Worm (Caenorhabditis elegans) whole organism, L3 larva: Measurements from ENCODE around the gene C50H2.5.

Experiments used
- R02D3.7 ChIP-seq: fragments of 150-350 bp; optimal IDR thresholded peaks from 2 replicates; lab custom pipeline; 2014; ENCODE audit warnings: missing biosample characterization, missing genetic modification characterization
- ZK546.5 ChIP-seq: sonication (generic microtip); optimal IDR thresholded peaks from 2 replicates; lab custom pipeline; 2017; ENCODE audit warnings: missing biosample characterization, missing genetic modification characterization
- aly-2 ChIP-seq: fragments of 150-350 bp; optimal IDR thresholded peaks from 2 replicates; lab custom pipeline; 2014; ENCODE audit warnings: missing biosample characterization, missing genetic modification characterization
- ceh-16 ChIP-seq: sonication (generic microtip); optimal IDR thresholded peaks from 2 replicates; lab custom pipeline; 2017; ENCODE audit warnings: missing biosample characterization, missing genetic modification characterization
- ceh-28 ChIP-seq: fragments of 150-350 bp; optimal IDR thresholded peaks from 2 replicates; lab custom pipeline; 2014; ENCODE audit warnings: missing biosample characterization, missing genetic modification reagents, missing genetic modification characterization
- ceh-82 ChIP-seq: fragments of 150-350 bp; optimal IDR thresholded peaks from 2 replicates; lab custom pipeline; 2014; ENCODE audit warnings: missing biosample characterization, missing genetic modification characterization
- ceh-9 ChIP-seq: sonication (generic microtip); optimal IDR thresholded peaks from 2 replicates; lab custom pipeline; 2018; ENCODE audit warnings: missing biosample characterization, missing genetic modification characterization
- daf-12 ChIP-seq: fragments of 150-350 bp; optimal IDR thresholded peaks from 2 replicates; lab custom pipeline; 2014; ENCODE audit warnings: missing biosample characterization, missing genetic modification reagents, missing genetic modification characterization
- egl-27 ChIP-seq: sonication (generic microtip); optimal IDR thresholded peaks from 4 replicates; lab custom pipeline; 2017; ENCODE audit warnings: missing biosample characterization, missing genetic modification reagents, missing genetic modification characterization
- egl-5 ChIP-seq: fragments of 150-350 bp; optimal IDR thresholded peaks from 2 replicates; lab custom pipeline; 2017; ENCODE audit warnings: missing biosample characterization, missing genetic modification reagents, missing genetic modification characterization, inconsistent platforms
- elt-1 ChIP-seq: fragments of 150-350 bp; optimal IDR thresholded peaks from 2 replicates; lab custom pipeline; 2014; ENCODE audit warnings: missing biosample characterization, missing genetic modification characterization
- elt-2 ChIP-seq: sonication (generic microtip); optimal IDR thresholded peaks from 2 replicates; lab custom pipeline; 2016; ENCODE audit warnings: missing genetic modification reagents, mild to moderate bottlenecking, missing genetic modification characterization, missing compliant biosample characterization
- fkh-10 ChIP-seq: sonication (generic microtip); optimal IDR thresholded peaks from 2 replicates; lab custom pipeline; 2017; ENCODE audit warnings: missing biosample characterization, missing genetic modification reagents, missing genetic modification characterization
- fkh-2 ChIP-seq: fragments of 150-350 bp; optimal IDR thresholded peaks from 2 replicates; lab custom pipeline; 2014; ENCODE audit warnings: missing biosample characterization, missing genetic modification reagents, missing genetic modification characterization
- fos-1 ChIP-seq: fragments of 150-350 bp; optimal IDR thresholded peaks from 2 replicates; lab custom pipeline; 2014; ENCODE audit warnings: missing biosample characterization, missing genetic modification characterization
- hmg-11 ChIP-seq: sonication (generic microtip); optimal IDR thresholded peaks from 2 replicates; lab custom pipeline; 2016; ENCODE audit warnings: missing genetic modification characterization, missing compliant biosample characterization
- jun-1 ChIP-seq: fragments of 150-350 bp; optimal IDR thresholded peaks from 2 replicates; lab custom pipeline; 2014; ENCODE audit warnings: missing biosample characterization, missing genetic modification reagents, missing genetic modification characterization
- lin-15B ChIP-seq: fragments of 150-350 bp; optimal IDR thresholded peaks from 2 replicates; lab custom pipeline; 2014; ENCODE audit warnings: missing biosample characterization, missing genetic modification characterization
- mdl-1 ChIP-seq: fragments of 150-350 bp; optimal IDR thresholded peaks from 2 replicates; lab custom pipeline; 2014; ENCODE audit warnings: missing biosample characterization, missing genetic modification characterization
- mml-1 ChIP-seq: fragments of 150-350 bp; sonication (generic microtip); optimal IDR thresholded peaks from 3 replicates; lab custom pipeline; 2014; ENCODE audit warnings: missing biosample characterization, missing genetic modification characterization
- nhr-11 ChIP-seq: fragments of 150-350 bp; optimal IDR thresholded peaks from 2 replicates; lab custom pipeline; 2014; ENCODE audit warnings: missing biosample characterization, missing genetic modification characterization
- nhr-12 ChIP-seq: fragments of 150-350 bp; optimal IDR thresholded peaks from 2 replicates; lab custom pipeline; 2014; ENCODE audit warnings: missing biosample characterization, missing genetic modification characterization
- nhr-23 ChIP-seq: fragments of 150-350 bp; optimal IDR thresholded peaks from 2 replicates; lab custom pipeline; 2014; ENCODE audit warnings: missing biosample characterization, missing genetic modification reagents, missing genetic modification characterization
- nhr-237 ChIP-seq: fragments of 150-350 bp; optimal IDR thresholded peaks from 2 replicates; lab custom pipeline; 2014; ENCODE audit warnings: missing biosample characterization, missing genetic modification characterization
- nhr-28 ChIP-seq: fragments of 150-350 bp; optimal IDR thresholded peaks from 2 replicates; lab custom pipeline; 2014; ENCODE audit warnings: missing biosample characterization, missing genetic modification characterization
- nhr-67 ChIP-seq: fragments of 150-350 bp; optimal IDR thresholded peaks from 2 replicates; lab custom pipeline; 2014; ENCODE audit warnings: missing biosample characterization, missing genetic modification characterization
- nhr-76 ChIP-seq: fragments of 150-350 bp; sonication (generic microtip); optimal IDR thresholded peaks from 5 replicates; lab custom pipeline; 2014; ENCODE audit warnings: missing biosample characterization, missing genetic modification characterization
- nhr-77 ChIP-seq: fragments of 150-350 bp; optimal IDR thresholded peaks from 2 replicates; lab custom pipeline; 2014; ENCODE audit warnings: missing biosample characterization, missing genetic modification characterization
- pha-4 ChIP-seq: fragments of 150-350 bp; optimal IDR thresholded peaks from 2 replicates; lab custom pipeline; 2014; ENCODE audit warnings: missing biosample characterization, missing genetic modification reagents, missing genetic modification characterization
- pqm-1 ChIP-seq: fragments of 150-350 bp; optimal IDR thresholded peaks from 2 replicates; lab custom pipeline; 2017; ENCODE audit warnings: missing biosample characterization, missing genetic modification characterization, inconsistent platforms
- sea-2 ChIP-seq: fragments of 150-350 bp; sonication (generic microtip); optimal IDR thresholded peaks from 4 replicates; lab custom pipeline; 2014; ENCODE audit warnings: missing biosample characterization, missing genetic modification reagents, missing genetic modification characterization
- skn-1 ChIP-seq: fragments of 150-350 bp; optimal IDR thresholded peaks from 2 replicates; lab custom pipeline; 2014; ENCODE audit warnings: missing biosample characterization, missing genetic modification characterization
- snpc-4 ChIP-seq: fragments of 150-350 bp; optimal IDR thresholded peaks from 2 replicates; lab custom pipeline; 2014; ENCODE audit warnings: missing biosample characterization, missing genetic modification characterization
- tbx-2 ChIP-seq: sonication (generic microtip); optimal IDR thresholded peaks from 2 replicates; lab custom pipeline; 2016; ENCODE audit warnings: mild to moderate bottlenecking, missing genetic modification characterization, missing compliant biosample characterization
- unc-39 ChIP-seq: sonication (generic microtip); optimal IDR thresholded peaks from 4 replicates; lab custom pipeline; 2017; ENCODE audit warnings: missing biosample characterization, missing genetic modification characterization
- ztf-11 ChIP-seq: fragments of 150-350 bp; optimal IDR thresholded peaks from 2 replicates; lab custom pipeline; 2014; ENCODE audit warnings: missing biosample characterization, missing genetic modification characterization

C50H2.5 gene

DNA sequence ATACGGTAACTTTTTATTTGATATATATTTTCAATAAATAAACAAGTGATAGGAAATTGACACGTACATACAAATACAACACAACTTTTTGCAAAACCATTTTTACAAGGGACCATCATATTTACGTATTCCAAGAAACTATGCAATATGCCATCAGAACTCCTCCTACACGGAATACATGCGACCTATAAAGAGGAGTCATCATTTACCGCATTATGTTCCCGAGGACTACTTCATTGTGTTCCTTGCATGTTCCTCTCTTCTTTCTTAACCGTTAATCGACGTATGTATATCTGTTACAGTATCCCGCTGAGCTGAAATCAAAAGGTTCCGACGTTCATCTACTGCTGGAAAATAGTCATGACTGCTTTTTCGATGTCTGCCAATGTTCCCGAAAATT, at the start of gene C50H2.5:
Gene C50H2.5 (plus strand): TSS at position 301 of the 400 bp plus-strand sequence.
- TF ChIP-seq elt-2 (tag; lab: Kevin White, UChicago), result no peak
- TF ChIP-seq elt-1 (tag; lab: Kevin White, UChicago), result no peak
- TF ChIP-seq ZK546.5 (tag; lab: Kevin White, UChicago), result no peak
- TF ChIP-seq nhr-23, result no peak
- TF ChIP-seq tbx-2 (tag; lab: Kevin White, UChicago), result no peak
- TF ChIP-seq mdl-1 (tag; lab: Kevin White, UChicago), result no peak
- no peak for TF ChIP-seq nhr-67 (tag; lab: Kevin White, UChicago)
- TF ChIP-seq R02D3.7, result no peak
- TF ChIP-seq nhr-77 (tag; lab: Kevin White, UChicago), result no peak
- no peak for TF ChIP-seq nhr-28 (tag; lab: Kevin White, UChicago)
- no peak for TF ChIP-seq hmg-11 (tag; lab: Kevin White, UChicago)
- TF ChIP-seq fkh-2 (tag; lab: Kevin White, UChicago), result no peak
- no peak for TF ChIP-seq mml-1 (tag; lab: Kevin White, UChicago)

DNA sequence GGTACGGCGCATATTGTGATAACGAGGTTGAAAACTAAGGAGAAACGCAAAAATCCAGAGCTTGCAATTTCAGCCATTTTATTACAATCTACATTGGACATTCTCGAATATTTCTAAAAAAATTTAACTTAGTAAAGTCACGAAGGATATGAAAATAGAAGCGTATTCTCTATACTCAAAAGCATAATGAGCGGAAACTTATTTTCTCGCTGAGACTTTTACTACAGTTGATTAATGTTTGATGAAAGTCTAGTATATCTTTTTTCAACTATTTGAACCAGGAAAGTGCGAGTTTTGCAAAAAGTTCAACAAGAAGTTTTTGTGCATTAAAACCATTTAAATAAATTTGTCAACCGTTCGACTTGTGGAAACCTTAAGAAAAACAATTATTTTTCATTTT, 47.2 kb upstream of the C50H2.5 start, which contains the start of gene srab-18:
Gene srab-18 (minus strand): TSS at position 101 of the 400 bp plus-strand sequence.
- TF ChIP-seq jun-1 (tag; lab: Kevin White, UChicago) (no peak), pha-4 (tag; lab: Kevin White, UChicago) (no peak), unc-39 (tag; lab: Kevin White, UChicago) (no peak), ceh-28 (no peak), tbx-2 (tag; lab: Kevin White, UChicago) (no peak), nhr-77 (tag; lab: Kevin White, UChicago) (no peak), skn-1 (tag; lab: Kevin White, UChicago) (no peak), daf-12 (tag; lab: Kevin White, UChicago) (no peak), snpc-4 (tag; lab: Kevin White, UChicago) (no peak)
- TF ChIP-seq, all 47 proteins: peak for 0

DNA sequence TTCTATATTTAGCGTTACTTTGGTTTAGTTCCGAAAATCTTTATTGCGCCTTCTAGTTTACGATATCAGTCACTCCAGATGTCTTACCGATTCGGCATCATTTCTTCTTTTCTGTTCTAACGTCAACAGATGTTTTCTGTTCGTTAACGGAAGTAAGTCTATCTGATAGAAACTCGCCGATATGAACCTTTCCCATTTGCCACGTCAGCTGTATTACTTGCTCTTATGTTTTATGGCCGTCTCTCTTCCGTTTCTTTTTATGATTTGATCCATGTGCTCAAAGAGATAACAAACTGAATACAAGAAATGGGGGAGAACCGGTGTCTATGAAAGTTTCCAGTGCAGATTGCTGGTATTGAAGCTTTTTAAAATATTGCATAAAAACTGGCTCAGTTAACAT, 39.1 kb upstream of the C50H2.5 start, which contains the start of gene srab-26:
Gene srab-26 (minus strand): TSS at position 101 of the 400 bp plus-strand sequence.
- TF ChIP-seq ceh-16 (tag; lab: Kevin White, UChicago) (no peak), nhr-77 (tag; lab: Kevin White, UChicago) (no peak), snpc-4 (tag; lab: Kevin White, UChicago) (no peak), egl-5 (no peak), nhr-12 (tag; lab: Kevin White, UChicago) (no peak), nhr-67 (tag; lab: Kevin White, UChicago) (no peak), nhr-76 (tag; lab: Kevin White, UChicago) (no peak)

DNA sequence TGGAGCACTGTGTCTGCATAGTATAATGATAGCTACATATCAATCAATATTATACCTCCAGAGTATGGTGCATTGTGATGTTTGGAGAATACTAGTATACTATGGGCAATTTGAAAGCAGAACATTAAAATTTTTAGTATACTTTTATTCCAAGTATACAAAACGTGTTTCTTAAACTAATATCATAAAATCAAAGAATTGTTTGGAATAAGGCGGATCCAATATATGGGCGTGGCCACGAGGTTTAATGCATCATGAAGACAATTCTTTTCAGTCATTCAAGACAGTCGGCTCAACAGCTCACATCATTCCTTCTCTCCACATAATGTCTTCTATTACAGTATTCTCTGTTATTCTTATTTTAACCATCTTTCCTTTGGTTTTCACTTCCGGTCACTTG, 38.6 kb upstream of the C50H2.5 start, which contains the start of gene sdz-31:
Gene sdz-31 (plus strand): TSS at position 301 of the 400 bp plus-strand sequence.
- TF ChIP-seq fos-1 (tag; lab: Kevin White, UChicago) (no peak), daf-12 (tag; lab: Kevin White, UChicago) (no peak), ceh-28 (no peak), ceh-9 (tag; lab: Kevin White, UChicago) (no peak), hmg-11 (tag; lab: Kevin White, UChicago) (no peak), tbx-2 (tag; lab: Kevin White, UChicago) (no peak), ztf-11 (tag; lab: Kevin White, UChicago) (no peak), nhr-23 (no peak), fkh-10 (GFP tag; lab: Kevin White, UChicago) (no peak), ceh-82 (tag; lab: Kevin White, UChicago) (no peak), egl-27 (tag; lab: Kevin White, UChicago) (no peak), ceh-16 (tag; lab: Kevin White, UChicago) (no peak), aly-2 (tag; lab: Kevin White, UChicago) (no peak)

DNA sequence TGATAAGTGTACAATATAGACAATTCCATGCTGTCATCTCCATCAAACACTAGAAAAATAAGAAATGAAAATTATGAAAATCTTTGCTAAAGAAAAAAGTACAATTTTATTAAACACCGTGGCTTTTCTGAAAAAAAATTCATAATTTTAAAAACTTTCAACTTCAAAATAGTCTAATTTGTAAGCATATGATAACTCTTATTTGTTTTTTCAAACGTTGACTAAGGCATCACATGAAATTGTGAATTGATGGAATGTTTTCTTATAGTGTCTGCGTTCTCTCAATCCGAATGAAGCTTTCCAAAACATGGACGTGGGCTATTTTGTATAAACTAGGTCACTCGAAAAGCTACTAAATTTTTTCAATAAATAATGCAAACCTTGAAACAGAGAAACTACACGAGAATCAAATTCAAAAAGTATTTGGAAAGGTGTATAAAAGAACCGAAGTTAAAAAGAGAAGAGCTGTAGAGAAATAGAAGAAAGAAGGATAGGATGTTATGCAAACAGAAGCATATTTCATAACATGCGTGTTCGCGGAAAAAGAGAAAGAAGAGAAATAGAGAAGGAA, 32.5 kb upstream of the C50H2.5 start, which contains the start of gene clp-9:
Gene clp-9 (minus strand): TSS at position 51 of the 571 bp plus-strand sequence.
- TF ChIP-seq nhr-23 (peak; percentile 39), egl-5 (no peak), pha-4 (tag; lab: Kevin White, UChicago) (peak; percentile 40)

DNA sequence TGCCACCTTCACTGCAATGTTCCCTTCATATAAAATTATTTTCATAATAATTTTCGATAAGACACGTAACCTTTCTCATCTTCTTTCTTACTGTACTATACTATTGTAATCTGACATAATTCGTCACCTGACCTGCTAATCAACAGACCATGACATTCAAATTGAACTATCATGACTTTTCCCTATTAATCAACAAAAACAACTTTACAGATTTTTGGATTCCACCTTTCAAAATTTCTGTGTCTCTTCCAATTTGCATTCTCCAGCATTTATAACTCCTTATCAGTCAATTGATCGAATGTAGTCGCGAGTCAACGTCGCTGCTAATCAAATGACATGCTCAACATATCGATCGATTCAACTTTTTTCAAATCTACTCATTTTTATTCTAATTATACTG, 28.9 kb upstream of the C50H2.5 start, which contains the start of gene fshr-1:
Gene fshr-1 (plus strand): TSS at position 209 of the 400 bp plus-strand sequence.
- TF ChIP-seq nhr-237, result no peak
- TF ChIP-seq snpc-4 (tag; lab: Kevin White, UChicago), result no peak
- peak; percentile 14 for TF ChIP-seq ceh-28
- peak; percentile 1 for TF ChIP-seq jun-1 (tag; lab: Kevin White, UChicago)
- TF ChIP-seq mdl-1 (tag; lab: Kevin White, UChicago), result no peak
- no peak for TF ChIP-seq lin-15B
- peak; percentile 86 for TF ChIP-seq elt-2 (tag; lab: Kevin White, UChicago)
- peak; percentile 47 for TF ChIP-seq skn-1 (tag; lab: Kevin White, UChicago)
- no peak for TF ChIP-seq sea-2 (GFP tag; lab: Kevin White, UChicago)
- no peak for TF ChIP-seq egl-27 (tag; lab: Kevin White, UChicago)
- peak; percentile 66 for TF ChIP-seq pqm-1 (tag; lab: Kevin White, UChicago)
- TF ChIP-seq nhr-67 (tag; lab: Kevin White, UChicago), result no peak
- no peak for TF ChIP-seq nhr-23
- TF ChIP-seq pha-4 (tag; lab: Kevin White, UChicago), result peak; percentile 45
- no peak for TF ChIP-seq nhr-11 (tag; lab: Kevin White, UChicago)
- no peak for TF ChIP-seq fos-1 (tag; lab: Kevin White, UChicago)
- TF ChIP-seq, all 47 proteins: peak for 6
